Worm (Caenorhabditis elegans) whole organism, late embryonic: ENCODE results near the gene dao-6.
A peak's percentile ranks its signal among the peaks of the same experiment; 100 is the strongest.

Experiments
- C08G9.2 ChIP-seq: sonication (generic microtip); optimal IDR thresholded peaks from 2 replicates; lab custom pipeline; 2016; ENCODE audit warnings: mild to moderate bottlenecking, missing genetic modification characterization, moderate library complexity, missing compliant biosample characterization
- K09A11.1 ChIP-seq: sonication (generic microtip); optimal IDR thresholded peaks from 2 replicates; lab custom pipeline; 2017; ENCODE audit warnings: antibody characterized with exemption, mild to moderate bottlenecking, missing genetic modification characterization, missing compliant biosample characterization; ENCODE audit not compliant: insufficient read depth
- ahr-1 ChIP-seq: sonication (generic microtip); optimal IDR thresholded peaks from 2 replicates; lab custom pipeline; 2016; ENCODE audit warnings: missing genetic modification characterization, missing compliant biosample characterization
- ceh-14 ChIP-seq: sonication (generic microtip); optimal IDR thresholded peaks from 2 replicates; lab custom pipeline; 2016; ENCODE audit warnings: missing genotype, missing genetic modification characterization, missing compliant biosample characterization
- ceh-18 ChIP-seq: sonication (generic microtip); optimal IDR thresholded peaks from 2 replicates; lab custom pipeline; 2016; ENCODE audit warnings: missing genetic modification characterization, missing compliant biosample characterization
- ceh-19 ChIP-seq: fragments of 200-800 bp; sonication (Bioruptor generic); optimal IDR thresholded peaks from 2 replicates; lab custom pipeline; 2018; ENCODE audit warnings: mild to moderate bottlenecking, missing genetic modification characterization, missing compliant biosample characterization
- ceh-2 ChIP-seq: sonication (generic microtip); optimal IDR thresholded peaks from 2 replicates; lab custom pipeline; 2016; ENCODE audit warnings: missing genotype, missing genetic modification characterization, missing compliant biosample characterization
- ceh-30 ChIP-seq: fragments of 150-350 bp; optimal IDR thresholded peaks from 2 replicates; lab custom pipeline; 2014; ENCODE audit warnings: missing biosample characterization, missing genetic modification characterization
- ceh-34 ChIP-seq: sonication (generic microtip); optimal IDR thresholded peaks from 2 replicates; lab custom pipeline; 2016; ENCODE audit warnings: mild to moderate bottlenecking, missing genetic modification characterization, missing compliant biosample characterization
- ceh-45 ChIP-seq: fragments of 200-800 bp; sonication (Bioruptor generic); IDR thresholded peaks from 2 replicates; pipeline ENCODE4 v1.3.6; 2022; ENCODE audit warnings: missing genetic modification reagents, missing genetic modification characterization, missing compliant biosample characterization
- ceh-48 ChIP-seq: sonication (generic microtip); optimal IDR thresholded peaks from 2 replicates; lab custom pipeline; 2016; ENCODE audit warnings: missing genetic modification characterization, inconsistent platforms, missing compliant biosample characterization
- ceh-6 ChIP-seq: fragments of 200-800 bp; sonication (Bioruptor generic); optimal IDR thresholded peaks from 2 replicates; lab custom pipeline; 2018; ENCODE audit warnings: mild to moderate bottlenecking, missing genetic modification characterization, missing compliant biosample characterization
- ceh-9 ChIP-seq: sonication (generic microtip); optimal IDR thresholded peaks from 2 replicates; lab custom pipeline; 2016; ENCODE audit warnings: mild to moderate bottlenecking, missing genetic modification characterization, inconsistent platforms, missing compliant biosample characterization
- che-1 ChIP-seq: sonication (generic microtip); optimal IDR thresholded peaks from 2 replicates; lab custom pipeline; 2016; ENCODE audit warnings: mild to moderate bottlenecking, missing genetic modification characterization, missing compliant biosample characterization
- dve-1 ChIP-seq: sonication (generic microtip); optimal IDR thresholded peaks from 2 replicates; lab custom pipeline; 2017; ENCODE audit warnings: antibody characterized with exemption, mild to moderate bottlenecking, missing genetic modification characterization, missing compliant biosample characterization
- ets-4 ChIP-seq: sonication (generic microtip); optimal IDR thresholded peaks from 2 replicates; lab custom pipeline; 2016; ENCODE audit warnings: missing genetic modification characterization, missing compliant biosample characterization
- fax-1 ChIP-seq: sonication (generic microtip); optimal IDR thresholded peaks from 2 replicates; lab custom pipeline; 2016; ENCODE audit warnings: missing genotype, missing genetic modification characterization, missing compliant biosample characterization
- fkh-6 ChIP-seq: sonication (generic microtip); optimal IDR thresholded peaks from 2 replicates; lab custom pipeline; 2016; ENCODE audit warnings: missing genetic modification characterization, missing compliant biosample characterization
- gmeb-2 ChIP-seq: sonication (generic microtip); optimal IDR thresholded peaks from 2 replicates; lab custom pipeline; 2016; ENCODE audit warnings: missing genetic modification characterization, inconsistent platforms, missing compliant biosample characterization
- hlh-13 ChIP-seq: fragments of 200-800 bp; sonication (Bioruptor generic); optimal IDR thresholded peaks from 2 replicates; lab custom pipeline; 2018; ENCODE audit warnings: mild to moderate bottlenecking, missing genetic modification characterization, missing compliant biosample characterization
- hlh-15 ChIP-seq: sonication (generic microtip); optimal IDR thresholded peaks from 2 replicates; lab custom pipeline; 2016; ENCODE audit warnings: missing genetic modification characterization, missing compliant biosample characterization
- lim-6 ChIP-seq: sonication (generic microtip); optimal IDR thresholded peaks from 2 replicates; lab custom pipeline; 2016; ENCODE audit warnings: missing genetic modification characterization, missing compliant biosample characterization
- mec-3 ChIP-seq: sonication (generic microtip); optimal IDR thresholded peaks from 2 replicates; lab custom pipeline; 2016; ENCODE audit warnings: borderline replicate concordance, missing genetic modification characterization, missing compliant biosample characterization
- nfya-1 ChIP-seq: sonication (generic microtip); optimal IDR thresholded peaks from 2 replicates; lab custom pipeline; 2017; ENCODE audit warnings: missing genetic modification characterization, mild to moderate bottlenecking, missing compliant biosample characterization, antibody characterized with exemption, moderate library complexity
- nhr-11 ChIP-seq: fragments of 150-350 bp; optimal IDR thresholded peaks from 2 replicates; lab custom pipeline; 2014; ENCODE audit warnings: missing biosample characterization, missing genetic modification characterization
- npax-4 ChIP-seq: sonication (generic microtip); optimal IDR thresholded peaks from 2 replicates; lab custom pipeline; 2016; ENCODE audit warnings: missing genetic modification characterization, missing compliant biosample characterization
- odd-2 ChIP-seq: sonication (generic microtip); optimal IDR thresholded peaks from 2 replicates; lab custom pipeline; 2017; ENCODE audit warnings: antibody characterized with exemption, mild to moderate bottlenecking, missing genetic modification characterization, missing compliant biosample characterization
- pha-2 ChIP-seq: sonication (generic microtip); optimal IDR thresholded peaks from 2 replicates; lab custom pipeline; 2017; ENCODE audit warnings: mild to moderate bottlenecking, missing genetic modification characterization, missing compliant biosample characterization
- pha-4 ChIP-seq: fragments of 150-350 bp; optimal IDR thresholded peaks from 2 replicates; lab custom pipeline; 2018; ENCODE audit warnings: missing biosample characterization, missing genetic modification reagents, missing genetic modification characterization
- pros-1 ChIP-seq: fragments of 150-350 bp; optimal IDR thresholded peaks from 2 replicates; lab custom pipeline; 2014; ENCODE audit warnings: missing biosample characterization, missing genetic modification reagents, missing genetic modification characterization
- ref-2 ChIP-seq: sonication (generic microtip); optimal IDR thresholded peaks from 2 replicates; lab custom pipeline; 2016; ENCODE audit warnings: missing genetic modification characterization, missing compliant biosample characterization
- rnt-1 ChIP-seq: sonication (generic microtip); optimal IDR thresholded peaks from 2 replicates; lab custom pipeline; 2016; ENCODE audit warnings: missing genetic modification characterization, missing compliant biosample characterization
- sox-4 ChIP-seq: sonication (generic microtip); optimal IDR thresholded peaks from 2 replicates; lab custom pipeline; 2017; ENCODE audit warnings: mild to moderate bottlenecking, missing genetic modification characterization, inconsistent platforms, missing compliant biosample characterization
- syd-9 ChIP-seq: sonication (generic microtip); optimal IDR thresholded peaks from 2 replicates; lab custom pipeline; 2016; ENCODE audit warnings: mild to moderate bottlenecking, missing genetic modification characterization, moderate library complexity, missing compliant biosample characterization
- ttx-3 ChIP-seq: sonication (generic microtip); optimal IDR thresholded peaks from 2 replicates; lab custom pipeline; 2016; ENCODE audit warnings: missing genetic modification reagents, missing genetic modification characterization, missing compliant biosample characterization
- unc-42 ChIP-seq: sonication (generic microtip); optimal IDR thresholded peaks from 2 replicates; lab custom pipeline; 2016; ENCODE audit warnings: missing genotype, missing genetic modification characterization, missing compliant biosample characterization
- unc-55 ChIP-seq: sonication (generic microtip); optimal IDR thresholded peaks from 2 replicates; lab custom pipeline; 2017; ENCODE audit warnings: missing biosample characterization, missing genetic modification reagents, missing genetic modification characterization
- unc-86 ChIP-seq: sonication (generic microtip); optimal IDR thresholded peaks from 2 replicates; lab custom pipeline; 2016; ENCODE audit warnings: missing genetic modification characterization, missing compliant biosample characterization
- zip-5 ChIP-seq: sonication (generic microtip); optimal IDR thresholded peaks from 2 replicates; lab custom pipeline; 2016; ENCODE audit warnings: missing genetic modification characterization, missing compliant biosample characterization
- ztf-16 ChIP-seq: sonication (generic microtip); optimal IDR thresholded peaks from 2 replicates; lab custom pipeline; 2017; ENCODE audit warnings: missing genetic modification characterization, missing compliant biosample characterization

dao-6 gene

DNA sequence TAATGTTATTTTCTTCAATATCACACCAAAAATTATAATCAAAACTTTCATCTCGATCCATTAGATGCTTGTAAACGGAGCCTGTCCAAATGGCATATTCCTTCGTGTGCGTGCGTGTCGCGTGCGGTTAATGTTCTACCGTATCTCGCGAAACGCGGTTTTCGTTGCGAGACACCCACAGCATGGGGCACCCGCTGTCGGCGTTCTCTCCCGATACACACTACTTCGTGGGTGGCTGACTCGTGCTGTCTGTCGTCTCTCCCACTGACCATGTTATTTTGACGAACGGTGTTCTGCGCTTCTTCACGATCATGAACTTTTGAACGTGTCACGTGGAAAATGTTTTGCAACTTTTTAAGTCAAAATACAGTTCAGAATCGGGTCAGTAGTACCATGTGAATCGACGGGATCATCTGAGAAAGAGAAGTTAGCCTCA lies 29.5 kb upstream of the dao-6 start (continued):
- TF ChIP-seq ceh-18 (tag; lab: Kevin White, UChicago) (peak; percentile 93), unc-42 (tag; lab: Kevin White, UChicago) (peak; percentile 82), ttx-3 (peak; percentile 22), zip-5 (tag; lab: Kevin White, UChicago) (peak; percentile 9), ceh-14 (tag; lab: Kevin White, UChicago) (peak; percentile 54), fax-1 (tag; lab: Kevin White, UChicago) (peak; percentile 43), npax-4 (tag; lab: Kevin White, UChicago) (no peak), ceh-45 (peak; percentile 55), ref-2 (peak; percentile 98), unc-86 (tag; lab: Kevin White, UChicago) (peak; percentile 52), C08G9.2 (tag; lab: Kevin White, UChicago) (peak; percentile 57), ceh-48 (tag; lab: Kevin White, UChicago) (no peak), unc-55 (peak; percentile 70), syd-9 (tag; lab: Kevin White, UChicago) (peak; percentile 84), odd-2 (tag; lab: Kevin White, UChicago) (no peak), ceh-34 (tag; lab: Kevin White, UChicago) (peak; percentile 93), pha-4 (tag; lab: Kevin White, UChicago) (no peak), che-1 (tag; lab: Kevin White, UChicago) (peak; percentile 56), gmeb-2 (tag; lab: Kevin White, UChicago) (peak; percentile 65), hlh-15 (tag; lab: Kevin White, UChicago) (no peak), ceh-2 (tag; lab: Kevin White, UChicago) (peak; percentile 51), mec-3 (tag; lab: Kevin White, UChicago) (no peak), rnt-1 (peak; percentile 94), sox-4 (tag; lab: Kevin White, UChicago) (peak; percentile 72), hlh-13 (no peak), lim-6 (no peak), pha-2 (tag; lab: Kevin White, UChicago) (peak; percentile 79), dve-1 (tag; lab: Kevin White, UChicago) (peak; percentile 90), nhr-11 (tag; lab: Kevin White, UChicago) (no peak), ceh-19 (peak; percentile 76), ceh-6 (peak; percentile 79), nfya-1 (tag; lab: Kevin White, UChicago) (peak; percentile 99), ztf-16 (tag; lab: Kevin White, UChicago) (peak; percentile 81), fkh-6 (peak; percentile 20)
- TF ChIP-seq, all 69 proteins: peak for 52

DNA sequence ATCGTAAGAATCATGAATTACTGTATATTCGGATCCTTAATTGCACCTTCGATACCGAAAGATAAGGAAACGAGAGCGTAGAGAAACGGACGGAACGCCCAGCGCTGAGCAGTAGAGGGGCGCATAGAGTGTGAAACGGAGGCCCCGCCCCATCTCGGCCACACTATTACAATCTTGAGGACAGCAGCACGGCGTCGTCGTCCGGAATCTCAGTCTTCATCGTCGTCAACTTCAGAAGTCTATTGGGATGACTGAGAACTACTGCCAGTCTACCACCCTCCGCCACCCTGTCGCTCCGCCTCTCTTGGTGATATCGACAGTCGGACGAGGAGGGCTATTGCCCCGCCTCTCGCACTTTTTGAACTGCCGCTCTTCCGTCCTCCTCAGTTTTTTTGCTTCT lies 28.7 kb upstream of the dao-6 start:
- TF ChIP-seq dve-1 (tag; lab: Kevin White, UChicago) (no peak), ceh-19 (no peak), pros-1 (tag; lab: Kevin White, UChicago) (no peak), ahr-1 (tag; lab: Kevin White, UChicago) (no peak), unc-86 (tag; lab: Kevin White, UChicago) (no peak), ets-4 (tag; lab: Kevin White, UChicago) (no peak), ceh-30 (tag; lab: Kevin White, UChicago) (no peak), ztf-16 (tag; lab: Kevin White, UChicago) (no peak), ceh-9 (tag; lab: Kevin White, UChicago) (no peak), K09A11.1 (tag; lab: Kevin White, UChicago) (no peak), ceh-2 (tag; lab: Kevin White, UChicago) (no peak)
